Fruit fly (Drosophila melanogaster): ENCODE measurements around the gene mud.

Gene mud

DNA sequence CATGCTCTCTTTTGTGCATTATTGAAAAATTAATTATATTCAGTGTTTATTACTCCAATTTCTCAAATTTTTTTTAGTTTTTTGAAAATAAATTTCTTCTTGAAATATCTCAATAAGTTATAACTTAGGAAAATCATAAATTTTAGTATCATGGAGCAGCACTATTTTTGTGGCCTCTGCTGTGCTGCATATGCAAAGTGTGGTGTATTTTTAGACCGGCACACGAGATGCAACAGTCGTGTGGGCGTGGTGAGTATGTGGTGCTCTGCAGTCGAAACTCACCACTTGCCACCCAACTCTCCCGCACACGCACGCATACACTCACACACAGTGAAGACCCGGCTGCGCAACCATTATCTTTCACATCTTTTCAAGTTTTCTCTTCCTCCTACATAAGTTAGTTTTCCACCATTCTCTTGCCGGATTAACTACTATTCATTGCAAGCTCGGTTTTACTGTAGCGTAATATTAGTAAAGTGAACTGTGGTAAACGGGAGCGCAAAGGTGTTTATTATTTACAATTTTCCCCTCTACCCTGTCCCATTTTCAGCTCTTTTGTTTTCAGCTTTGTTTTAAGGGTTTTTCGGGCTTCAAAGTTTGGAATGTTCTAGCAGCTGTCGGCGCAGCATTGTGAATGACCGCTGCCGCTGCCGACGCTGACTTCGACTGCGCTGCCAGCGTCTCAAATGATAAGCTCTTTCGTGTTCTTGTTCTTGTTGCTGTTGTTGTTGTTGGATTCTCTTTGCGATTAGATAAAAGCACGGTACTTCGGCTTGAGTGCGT, 38.9 kb upstream of the mud start (continued):
- 0 out of 2 replicates have a peak, but pooled peaks have one; percentile 17 for TF ChIP-seq ssp (GFP tag; IDR thresholded peaks at IDR 0.05)
- no peak for TF ChIP-seq CG2889 (GFP tag; IDR thresholded peaks at IDR 0.05)
- TF ChIP-seq CG33557 (GFP tag; optimal IDR thresholded peaks at IDR 0.05), result peak; percentile 22
- TF ChIP-seq Drgx (GFP tag; IDR thresholded peaks at IDR 0.05), result peak; percentile 77
- peak; percentile 65 for TF ChIP-seq Oli (tag; optimal IDR thresholded peaks at IDR 0.05)
- TF ChIP-seq CG4820 (GFP tag; optimal IDR thresholded peaks at IDR 0.05), result peak; percentile 57
- TF ChIP-seq Camta (GFP tag; optimal IDR thresholded peaks at IDR 0.05), result peak; percentile 5
- TF ChIP-seq Awh (GFP tag; IDR thresholded peaks at IDR 0.05), result no peak; the same call in 1 of the 2 replicates
- TF ChIP-seq CG12104 (GFP tag; optimal IDR thresholded peaks at IDR 0.05), result peak; percentile 59
- no peak for TF ChIP-seq CG4617 (GFP tag; optimal IDR thresholded peaks at IDR 0.05; ENCODE audit: borderline replicate concordance)
- peak; percentile 47 for TF ChIP-seq gsb-n (tag; optimal IDR thresholded peaks at IDR 0.05)
- TF ChIP-seq Dip3 (GFP tag; optimal IDR thresholded peaks at IDR 0.05), result no peak
- TF ChIP-seq lab (GFP tag; optimal IDR thresholded peaks at IDR 0.05), result peak; percentile 45
- TF ChIP-seq CG10366 (GFP tag; IDR thresholded peaks at IDR 0.05), result peak; percentile 42; the same call in 1 of the 2 replicates
- no peak for TF ChIP-seq bbx (GFP tag; IDR thresholded peaks at IDR 0.05; ENCODE audit: partially characterized antibody)
- TF ChIP-seq Hr51 (GFP tag; optimal IDR thresholded peaks at IDR 0.05), result peak in 1 of 2 experiments; percentile 75
- TF ChIP-seq CG10147 (GFP tag; optimal IDR thresholded peaks at IDR 0.05), result peak; percentile 56
- TF ChIP-seq Bdp1 (GFP tag; optimal IDR thresholded peaks at IDR 0.05), result no peak
- TF ChIP-seq CG2129 (GFP tag; IDR thresholded peaks at IDR 0.05; ENCODE audit: partially characterized antibody), result no peak
- TF ChIP-seq C15 (GFP tag; IDR thresholded peaks at IDR 0.05), result no peak
- TF ChIP-seq CG2678 (tag; optimal IDR thresholded peaks at IDR 0.05), result peak; percentile 76
- TF ChIP-seq CG6765 (GFP tag; optimal IDR thresholded peaks at IDR 0.05), result peak; percentile 49
- TF ChIP-seq peb (GFP tag; IDR thresholded peaks at IDR 0.05), result no peak
- TF ChIP-seq Hey (tag; optimal IDR thresholded peaks at IDR 0.05), result no peak
- peak; percentile 51; the same call in 1 of the 2 replicates for TF ChIP-seq sens-2 (GFP tag; IDR thresholded peaks at IDR 0.05)
- TF ChIP-seq fru (optimal IDR thresholded peaks at IDR 0.05), result no peak
- no peak for TF ChIP-seq ERR (GFP tag; optimal IDR thresholded peaks at IDR 0.05)
- no peak for TF ChIP-seq tup (GFP tag; optimal IDR thresholded peaks at IDR 0.05)
- TF ChIP-seq CG14050 (GFP tag; IDR thresholded peaks at IDR 0.05), result peak; percentile 61
- TF ChIP-seq CG10462 (GFP tag; optimal IDR thresholded peaks at IDR 0.05), result no peak
- no peak for TF ChIP-seq jumu (GFP tag; optimal IDR thresholded peaks at IDR 0.05)
- no peak for TF ChIP-seq HmgZ (tag; optimal IDR thresholded peaks at IDR 0.05)
- no peak for TF ChIP-seq CG14965 (GFP tag; optimal IDR thresholded peaks at IDR 0.05; ENCODE audit: borderline replicate concordance)
- no peak for TF ChIP-seq cato (GFP tag; optimal IDR thresholded peaks at IDR 0.05; ENCODE audit: borderline replicate concordance)
- TF ChIP-seq CG17802 (tag; optimal IDR thresholded peaks at IDR 0.05), result peak; percentile 41
- no peak for TF ChIP-seq CG12744 (GFP tag; optimal IDR thresholded peaks at IDR 0.05)
- TF ChIP-seq schlank (tag; optimal IDR thresholded peaks at IDR 0.05), result no peak
- no peak for TF ChIP-seq CG4730 (GFP tag; IDR thresholded peaks at IDR 0.05)
- TF ChIP-seq CG32532 (GFP tag; IDR thresholded peaks at IDR 0.05), result no peak
- peak; percentile 83 for TF ChIP-seq grn (GFP tag; optimal IDR thresholded peaks at IDR 0.05)
- peak; percentile 52; the same call in 2 of the 3 replicates for TF ChIP-seq dysf (GFP tag; IDR thresholded peaks at IDR 0.05)
- no peak for TF ChIP-seq CG16779 (GFP tag; IDR thresholded peaks at IDR 0.05)
- TF ChIP-seq CG12219 (GFP tag; optimal IDR thresholded peaks at IDR 0.05), result peak; percentile 68
- no peak for TF ChIP-seq D19B (GFP tag; optimal IDR thresholded peaks at IDR 0.05)
- peak; percentile 16 for TF ChIP-seq kni (GFP tag; optimal IDR thresholded peaks at IDR 0.05)
- no peak for TF ChIP-seq CG10543 (GFP tag; optimal IDR thresholded peaks at IDR 0.05)
- TF ChIP-seq CG3065 (GFP tag; optimal IDR thresholded peaks at IDR 0.05), result no peak
- peak; percentile 48 for TF ChIP-seq CG12659 (GFP tag; optimal IDR thresholded peaks at IDR 0.05)
- no peak for TF ChIP-seq Antp (GFP tag; optimal IDR thresholded peaks at IDR 0.05)

All from whole organism, embryonic.